Fruit fly (Drosophila melanogaster): ENCODE data around the gene bbg.

dm6 chr3L:14420021-14420420, 116.1 kb downstream of the bbg start:
- TF ChIP-seq gl (tag; optimal IDR thresholded peaks at IDR 0.05): no peak
- no peak for TF ChIP-seq CG12605 (GFP tag; IDR thresholded peaks at IDR 0.05)
- no peak for TF ChIP-seq CG32121 (GFP tag; IDR thresholded peaks at IDR 0.05)
- no peak for TF ChIP-seq CG8301 (tag; optimal IDR thresholded peaks at IDR 0.05)
- TF ChIP-seq rn (GFP tag; IDR thresholded peaks at IDR 0.05): no peak
- no peak for TF ChIP-seq Pif1A (GFP tag; optimal IDR thresholded peaks at IDR 0.05)
- no peak for TF ChIP-seq fd96Ca (GFP tag; IDR thresholded peaks at IDR 0.05)
